Worm (Caenorhabditis elegans): ENCODE data around the gene cct-3.

- no peak for TF ChIP-seq unc-86 (tag; optimal IDR thresholded peaks at IDR 0.05)
- no peak for TF ChIP-seq tbx-2 (tag; optimal IDR thresholded peaks at IDR 0.05)
- TF ChIP-seq dve-1 (tag; optimal IDR thresholded peaks at IDR 0.05), result no peak
- TF ChIP-seq sox-4 (tag; optimal IDR thresholded peaks at IDR 0.05), result no peak
- TF ChIP-seq ama-1 (optimal IDR thresholded peaks at IDR 0.05), result no peak
- no peak for TF ChIP-seq hlh-6 (tag; optimal IDR thresholded peaks at IDR 0.05)
- no peak for TF ChIP-seq ceh-45 (GFP tag; IDR thresholded peaks at IDR 0.05)
- no peak for TF ChIP-seq pha-4 (tag; optimal IDR thresholded peaks at IDR 0.05)
- TF ChIP-seq K09A11.1 (tag; optimal IDR thresholded peaks at IDR 0.05; ENCODE audit: insufficient read depth), result no peak
- TF ChIP-seq pat-9 (tag; optimal IDR thresholded peaks at IDR 0.05), result no peak
Measured at ce11 chrII:2236352-2236751, 3.0 kb downstream of the cct-3 start.

All from whole organism, late embryonic.